2 worm cellular contexts compared by ENCODE assay signal in the genomic region with DNA sequence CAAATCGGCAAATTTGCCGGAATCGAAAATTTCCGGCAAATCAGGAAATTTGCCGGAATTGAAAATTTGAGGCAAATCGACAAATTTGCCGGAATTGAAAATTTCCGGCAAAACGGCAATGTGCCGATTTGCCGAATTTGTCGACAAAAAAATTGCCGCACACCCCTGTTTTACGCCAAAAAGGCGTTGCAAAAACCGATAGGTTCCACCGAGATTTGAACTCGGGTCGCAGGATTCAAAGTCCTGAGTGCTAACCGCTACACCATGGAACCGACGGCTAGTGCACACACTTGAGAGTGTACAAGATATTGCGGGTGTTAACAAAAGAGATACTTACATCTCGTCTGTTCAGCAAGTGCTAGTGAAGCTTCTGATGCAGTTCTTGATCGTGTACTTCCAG.
A peak's percentile ranks its signal among the peaks of the same experiment; 100 is the strongest.
TF ChIP-seq lines count a peak whose summit lies in the region.

No protein-coding gene starts in this region.

TF ChIP-seq in whole organism, L1 larva, 84 proteins besides CTCF, POLR2A, EP300 and RAD21 (continued from another document):
- peak in 1 of 3 experiments; percentile 27 for TF ChIP-seq ceh-82 (tag; optimal IDR thresholded peaks at IDR 0.05; lab: Kevin White, UChicago)
- TF ChIP-seq nhr-20 (tag; optimal IDR thresholded peaks at IDR 0.05; lab: Kevin White, UChicago), result peak; percentile 1
- no peak for TF ChIP-seq zip-4 (GFP tag; optimal IDR thresholded peaks at IDR 0.05; lab: Kevin White, UChicago)
- peak in 1 of 2 experiments; percentile 7 for TF ChIP-seq lsy-2 (tag; optimal IDR thresholded peaks at IDR 0.05; lab: Kevin White, UChicago)

TF ChIP-seq in whole organism, young adult, 124 proteins besides CTCF, POLR2A, EP300 and RAD21 (continued from another document):
- TF ChIP-seq snpc-4 (GFP tag; optimal IDR thresholded peaks at IDR 0.05; lab: Kevin White, UChicago), result peak; percentile 31
- peak in 1 of 4 experiments; percentile 5 for TF ChIP-seq snpc-4 (tag; optimal IDR thresholded peaks at IDR 0.05; lab: Kevin White, UChicago)
- no peak for TF ChIP-seq akir-1 (GFP tag; optimal IDR thresholded peaks at IDR 0.05; lab: Kevin White, UChicago)
- no peak for TF ChIP-seq pbrm-1 (GFP tag; IDR thresholded peaks at IDR 0.05; lab: Robert Waterston, UW)
- no peak for TF ChIP-seq nhr-27 (tag; optimal IDR thresholded peaks at IDR 0.05; lab: Kevin White, UChicago)
- TF ChIP-seq Y67H2A.10 (GFP tag; conservative IDR thresholded peaks at IDR 0.05; lab: Robert Waterston, UW), result no peak
- no peak for TF ChIP-seq F10E7.11 (tag; optimal IDR thresholded peaks at IDR 0.05; lab: Kevin White, UChicago)
- no peak for TF ChIP-seq F37B4.10 (GFP tag; IDR thresholded peaks at IDR 0.05; lab: Robert Waterston, UW)
- no peak for TF ChIP-seq ceh-79 (tag; optimal IDR thresholded peaks at IDR 0.05; lab: Kevin White, UChicago)
- TF ChIP-seq hsf-1 (GFP tag; IDR thresholded peaks at IDR 0.05; lab: Robert Waterston, UW), result no peak
- TF ChIP-seq nfya-2 (GFP tag; IDR thresholded peaks at IDR 0.05; lab: Robert Waterston, UW), result no peak
- TF ChIP-seq nhr-120 (GFP tag; IDR thresholded peaks at IDR 0.05; lab: Robert Waterston, UW), result no peak
- peak; percentile 41 for TF ChIP-seq lsl-1 (GFP tag; optimal IDR thresholded peaks at IDR 0.05; lab: Kevin White, UChicago)
- TF ChIP-seq him-1 (tag; optimal IDR thresholded peaks at IDR 0.05; lab: Kevin White, UChicago), result peak; percentile 15
- peak; percentile 10 for TF ChIP-seq ztf-26 (tag; optimal IDR thresholded peaks at IDR 0.05; lab: Kevin White, UChicago)
- 0 out of 2 replicates have a peak, but pooled peaks have one; percentile 9 for TF ChIP-seq attf-3 (GFP tag; conservative IDR thresholded peaks at IDR 0.05; lab: Robert Waterston, UW)
- peak; percentile 45 for TF ChIP-seq mcd-1 (GFP tag; IDR thresholded peaks at IDR 0.05; lab: Robert Waterston, UW)
- peak; percentile 91 for TF ChIP-seq tbp1 (GFP tag; optimal IDR thresholded peaks at IDR 0.05; lab: Kevin White, UChicago)
- peak; percentile 27 for TF ChIP-seq sptf-2 (GFP tag; optimal IDR thresholded peaks at IDR 0.05; lab: Kevin White, UChicago)
- TF ChIP-seq somi-1 (GFP tag; optimal IDR thresholded peaks at IDR 0.05; lab: Kevin White, UChicago), result peak; percentile 15
- 0 out of 2 replicates have a peak, but pooled peaks have one; percentile 57 for TF ChIP-seq aptf-3 (GFP tag; IDR thresholded peaks at IDR 0.05; lab: Robert Waterston, UW)
- no peak for TF ChIP-seq gei-17 (GFP tag; optimal IDR thresholded peaks at IDR 0.05; lab: Kevin White, UChicago)
- no peak for TF ChIP-seq B0035.1 (tag; optimal IDR thresholded peaks at IDR 0.05; lab: Kevin White, UChicago)
- no peak for TF ChIP-seq rcor-1 (GFP tag; IDR thresholded peaks at IDR 0.05; lab: Robert Waterston, UW)
- TF ChIP-seq hlh-12 (tag; optimal IDR thresholded peaks at IDR 0.05; lab: Kevin White, UChicago), result no peak
- 0 out of 2 replicates have a peak, but pooled peaks have one; percentile 18 for TF ChIP-seq C06A6.2 (GFP tag; conservative IDR thresholded peaks at IDR 0.05; lab: Robert Waterston, UW)
- no peak for TF ChIP-seq mel-28 (tag; optimal IDR thresholded peaks at IDR 0.05; lab: Kevin White, UChicago; ENCODE audit: borderline replicate concordance)
- TF ChIP-seq tlf-1 (GFP tag; optimal IDR thresholded peaks at IDR 0.05; lab: Kevin White, UChicago), result no peak
- TF ChIP-seq C17E4.6 (GFP tag; IDR thresholded peaks at IDR 0.05; lab: Robert Waterston, UW), result 0 out of 2 replicates have a peak, but pooled peaks have one; percentile 25
- peak; percentile 55 for TF ChIP-seq chd-7 (tag; optimal IDR thresholded peaks at IDR 0.05; lab: Kevin White, UChicago)
- peak; percentile 48 for TF ChIP-seq hmg-1.2 (GFP tag; IDR thresholded peaks at IDR 0.05; lab: Robert Waterston, UW)
- peak; percentile 1 for TF ChIP-seq F52B5.7 (tag; optimal IDR thresholded peaks at IDR 0.05; lab: Kevin White, UChicago)
- peak; percentile 49 for TF ChIP-seq nhr-90 (tag; optimal IDR thresholded peaks at IDR 0.05; lab: Kevin White, UChicago)
- 0 out of 2 replicates have a peak, but pooled peaks have one; percentile 18 for TF ChIP-seq Y79H2A.3 (GFP tag; conservative IDR thresholded peaks at IDR 0.05; lab: Robert Waterston, UW)
- no peak for TF ChIP-seq F23B12.7 (tag; optimal IDR thresholded peaks at IDR 0.05; lab: Kevin White, UChicago; ENCODE audit: insufficient read depth)
- no peak for TF ChIP-seq hrde-1 (tag; optimal IDR thresholded peaks at IDR 0.05; lab: Kevin White, UChicago; ENCODE audit: borderline replicate concordance)
- TF ChIP-seq sea-2 (GFP tag; IDR thresholded peaks at IDR 0.05; lab: Robert Waterston, UW), result no peak
- peak; percentile 50; the same call in 1 of the 2 replicates for TF ChIP-seq hmg-20 (GFP tag; IDR thresholded peaks at IDR 0.05; lab: Robert Waterston, UW)
- TF ChIP-seq snpc-3.4 (tag; optimal IDR thresholded peaks at IDR 0.05; lab: Kevin White, UChicago), result no peak
- TF ChIP-seq ccch-3 (GFP tag; optimal IDR thresholded peaks at IDR 0.05; lab: Kevin White, UChicago), result no peak
- TF ChIP-seq attf-6 (GFP tag; IDR thresholded peaks at IDR 0.05; lab: Robert Waterston, UW), result no peak
